Fruit fly (Drosophila melanogaster) whole organism: ENCODE data around the gene Exd2.

Experiments
- CG8478 ChIP-seq: fragments of >200 bp; optimal IDR thresholded peaks from 2 replicates; lab custom pipeline; 2018; ENCODE audit warnings: inconsistent platforms
- Dll ChIP-seq: fragments of >200 bp; optimal IDR thresholded peaks from 2 replicates; lab custom pipeline; 2017
- EcR ChIP-seq, 2 experiments: fragments of >200 bp; optimal IDR thresholded peaks; 2 replicates each; lab custom pipeline; 2017; ENCODE audit warnings: missing biosample characterization in 2 of 2, missing genetic modification characterization in 2 of 2, missing genetic modification reagents in 2 of 2
- pan ChIP-seq: fragments of >200 bp; optimal IDR thresholded peaks from 2 replicates; lab custom pipeline; 2017
- psq ChIP-seq: fragments of >200 bp; optimal IDR thresholded peaks from 2 replicates; lab custom pipeline; 2017
- usp ChIP-seq: fragments of >200 bp; optimal IDR thresholded peaks from 2 replicates; lab custom pipeline; 2017; ENCODE audit warnings: missing biosample characterization, missing genetic modification characterization, mixed read lengths

- TF ChIP-seq psq (lab: Kevin White, UChicago): no peak
- no peak for TF ChIP-seq usp (GFP tag; lab: Kevin White, UChicago)
- TF ChIP-seq pan: no peak
- TF ChIP-seq CG8478: no peak
- no peak for TF ChIP-seq Dll (lab: Kevin White, UChicago)
- no peak for TF ChIP-seq EcR (GFP tag; optimal IDR thresholded peaks at IDR 0.05; lab: Kevin White, UChicago)
Measured at dm6 chr3R:11395541-11395940, 40.0 kb downstream of the Exd2 start.
